Fruit fly (Drosophila melanogaster) whole organism, embryonic: Measurements from ENCODE around the gene apolpp.

Experiments used
- Asciz ChIP-seq: fragments of 200-800 bp; sonication (Bioruptor generic); optimal IDR thresholded peaks from 2 replicates; lab custom pipeline; 2017; ENCODE audit warnings: missing biosample characterization, mild to moderate bottlenecking, missing genetic modification characterization, missing genetic modification reagents
- Awh ChIP-seq: fragments of 200-800 bp; sonication (Bioruptor generic); IDR thresholded peaks from 2 replicates; pipeline ENCODE4, ENCODE4 v1.3.6; 2022; ENCODE audit warnings: missing biosample characterization, missing genetic modification characterization
- CG10147 ChIP-seq: fragments of 200-800 bp; sonication (Bioruptor generic); optimal IDR thresholded peaks from 2 replicates; lab custom pipeline; 2019; ENCODE audit warnings: missing biosample characterization, mild to moderate bottlenecking, missing genetic modification characterization, moderate library complexity
- CG11093 ChIP-seq: fragments of 200-800 bp; sonication (Bioruptor generic); IDR thresholded peaks from 3 replicates; pipeline ENCODE4 v1.3.6; 2022; ENCODE audit warnings: missing biosample characterization, missing genetic modification characterization
- CG11504 ChIP-seq: fragments of 200-800 bp; sonication (Bioruptor generic); optimal IDR thresholded peaks from 3 replicates; lab custom pipeline; 2019; ENCODE audit warnings: missing biosample characterization, mild to moderate bottlenecking, missing genetic modification characterization, moderate library complexity
- CG11696 ChIP-seq: fragments of 200-800 bp; sonication (Bioruptor generic); IDR thresholded peaks from 2 replicates; pipeline ENCODE4 v1.3.6; 2022; ENCODE audit warnings: missing biosample characterization, missing genetic modification characterization
- CG12155 ChIP-seq: fragments of 200-800 bp; sonication (Bioruptor generic); optimal IDR thresholded peaks from 3 replicates; lab custom pipeline; 2016; ENCODE audit warnings: missing biosample characterization, missing genetic modification characterization
- CG13287 ChIP-seq: fragments of 200-800 bp; sonication (Bioruptor generic); IDR thresholded peaks from 2 replicates; pipeline ENCODE4 v1.3.6; 2022; ENCODE audit warnings: missing biosample characterization, missing genetic modification characterization; ENCODE audit not compliant: partially characterized antibody
- CG13624 ChIP-seq: fragments of 200-800 bp; sonication (Bioruptor generic); optimal IDR thresholded peaks from 2 replicates; lab custom pipeline; 2016; ENCODE audit warnings: missing biosample characterization, missing genetic modification characterization
- CG13775 ChIP-seq: fragments of 200-800 bp; sonication (Bioruptor generic); optimal IDR thresholded peaks from 3 replicates; lab custom pipeline; 2017; ENCODE audit warnings: missing biosample characterization, mild to moderate bottlenecking, missing genetic modification characterization
- CG14441 ChIP-seq: fragments of 200-800 bp; sonication (Bioruptor generic); IDR thresholded peaks from 2 replicates; pipeline ENCODE4 v1.3.6; 2022; ENCODE audit warnings: missing biosample characterization, missing genetic modification characterization
- CG15011 ChIP-seq: fragments of 200-800 bp; sonication (Bioruptor generic); optimal IDR thresholded peaks from 3 replicates; lab custom pipeline; 2018; ENCODE audit warnings: missing biosample characterization, mild to moderate bottlenecking, missing genetic modification characterization
- CG15269 ChIP-seq: fragments of 200-800 bp; sonication (Bioruptor generic); optimal IDR thresholded peaks from 2 replicates; lab custom pipeline; 2018; ENCODE audit warnings: missing biosample characterization, mild to moderate bottlenecking, missing genetic modification characterization, moderate library complexity
- CG15514 ChIP-seq: fragments of 200-800 bp; sonication (Bioruptor generic); optimal IDR thresholded peaks from 3 replicates; lab custom pipeline; 2017; ENCODE audit warnings: missing biosample characterization, missing genetic modification characterization, mild to moderate bottlenecking, moderate library complexity, missing genetic modification reagents
- CG17328 ChIP-seq: fragments of 200-800 bp; sonication (Bioruptor generic); IDR thresholded peaks from 2 replicates; pipeline ENCODE4 v1.3.6; 2022; ENCODE audit warnings: missing biosample characterization, missing genetic modification characterization
- CG2129 ChIP-seq: fragments of 200-800 bp; sonication (Bioruptor generic); IDR thresholded peaks from 2 replicates; pipeline ENCODE4 v1.3.6; 2022; ENCODE audit warnings: missing biosample characterization, missing genetic modification characterization; ENCODE audit not compliant: partially characterized antibody
- CG2202 ChIP-seq: fragments of 200-800 bp; sonication (Bioruptor generic); optimal IDR thresholded peaks from 2 replicates; lab custom pipeline; 2018; ENCODE audit warnings: missing biosample characterization, mild to moderate bottlenecking, missing genetic modification characterization
- CG31441 ChIP-seq: fragments of 200-800 bp; sonication (Bioruptor generic); IDR thresholded peaks from 2 replicates; pipeline ENCODE4 v1.3.6; 2022; ENCODE audit warnings: missing biosample characterization, missing genetic modification characterization
- CG4424 ChIP-seq: fragments of 200-800 bp; sonication (Bioruptor generic); optimal IDR thresholded peaks from 3 replicates; lab custom pipeline; 2016; ENCODE audit warnings: missing biosample characterization, missing genetic modification characterization
- CG6175 ChIP-seq: fragments of 200-800 bp; sonication (Bioruptor generic); IDR thresholded peaks from 3 replicates; pipeline ENCODE4 v1.3.6; 2022; ENCODE audit warnings: missing biosample characterization, missing genetic modification characterization
- CG6854 ChIP-seq: fragments of 200-800 bp; sonication (Bioruptor generic); optimal IDR thresholded peaks from 3 replicates; lab custom pipeline; 2017; ENCODE audit warnings: missing biosample characterization, mild to moderate bottlenecking, missing genetic modification characterization
- CG7786 ChIP-seq: fragments of 200-800 bp; sonication (Bioruptor generic); optimal IDR thresholded peaks from 2 replicates; lab custom pipeline; 2016; ENCODE audit warnings: missing biosample characterization, missing genetic modification characterization
- CG8089 ChIP-seq: fragments of 200-800 bp; sonication (Bioruptor generic); optimal IDR thresholded peaks from 3 replicates; lab custom pipeline; 2016; ENCODE audit warnings: missing biosample characterization, missing genetic modification characterization
- CG8281 ChIP-seq: fragments of 200-800 bp; sonication (Bioruptor generic); optimal IDR thresholded peaks from 2 replicates; lab custom pipeline; 2018; ENCODE audit warnings: missing biosample characterization, mild to moderate bottlenecking, missing genetic modification characterization, moderate library complexity
- CG8359 ChIP-seq: fragments of 200-800 bp; sonication (Bioruptor generic); optimal IDR thresholded peaks from 2 replicates; lab custom pipeline; 2017; ENCODE audit warnings: missing biosample characterization, mild to moderate bottlenecking, missing genetic modification characterization, borderline replicate concordance
- CG9876 ChIP-seq: fragments of 200-800 bp; sonication (Bioruptor generic); optimal IDR thresholded peaks from 2 replicates; lab custom pipeline; 2016; ENCODE audit warnings: missing biosample characterization, missing genetic modification characterization
- CG9932 ChIP-seq: fragments of 200-800 bp; sonication (Bioruptor generic); IDR thresholded peaks from 2 replicates; pipeline ENCODE4 v1.3.6; 2022; ENCODE audit warnings: missing biosample characterization, missing genetic modification characterization
- E2f2 ChIP-seq: fragments of 200-800 bp; sonication (Bioruptor generic); IDR thresholded peaks from 2 replicates; pipeline ENCODE4 v1.3.6; 2022; ENCODE audit warnings: missing biosample characterization, missing genetic modification characterization
- GATAe ChIP-seq: fragments of 200-800 bp; sonication (Bioruptor generic); conservative IDR thresholded peaks from 2 replicates; pipeline ENCODE4 v1.3.6; 2022; ENCODE audit warnings: missing biosample characterization, missing genetic modification characterization
- HmgZ ChIP-seq: fragments of 200-800 bp; sonication (Bioruptor generic); optimal IDR thresholded peaks from 2 replicates; lab custom pipeline; 2018; ENCODE audit warnings: missing biosample characterization, mild to moderate bottlenecking, missing genetic modification characterization
- Mrtf ChIP-seq: fragments of 200-800 bp; sonication (Bioruptor generic); IDR thresholded peaks from 3 replicates; pipeline ENCODE4 v1.3.6; 2022; ENCODE audit warnings: missing biosample characterization, missing genetic modification characterization
- Oli ChIP-seq: fragments of 200-800 bp; sonication (Bioruptor generic); optimal IDR thresholded peaks from 2 replicates; lab custom pipeline; 2018; ENCODE audit warnings: missing biosample characterization, mild to moderate bottlenecking, missing genetic modification characterization, moderate library complexity
- Opbp ChIP-seq: fragments of 200-800 bp; sonication (Bioruptor generic); IDR thresholded peaks from 3 replicates; pipeline ENCODE4 v1.3.6; 2022; ENCODE audit warnings: missing biosample characterization, missing genetic modification characterization; ENCODE audit not compliant: partially characterized antibody
- Pdp1 ChIP-seq, 2 experiments: fragments of 200-800 bp; sonication (Bioruptor generic); optimal IDR thresholded peaks; 3 replicates each; lab custom pipeline; 2016; ENCODE audit warnings: missing biosample characterization in 2 of 2, missing genetic modification characterization in 2 of 2, mild to moderate bottlenecking in 1 of 2, moderate library complexity in 1 of 2
- ap ChIP-seq: fragments of 200-800 bp; sonication (Bioruptor generic); IDR thresholded peaks from 2 replicates; pipeline ENCODE4 v1.3.6; 2022; ENCODE audit warnings: missing biosample characterization, missing genetic modification characterization
- ci ChIP-seq: fragments of 200-800 bp; sonication (Bioruptor generic); IDR thresholded peaks from 3 replicates; pipeline ENCODE4 v1.3.6; 2022; ENCODE audit warnings: missing biosample characterization, missing genetic modification characterization
- dmrt99B ChIP-seq: fragments of 200-800 bp; sonication (Bioruptor generic); optimal IDR thresholded peaks from 2 replicates; lab custom pipeline; 2018; ENCODE audit warnings: missing biosample characterization, mild to moderate bottlenecking, missing genetic modification characterization, moderate library complexity
- emc ChIP-seq: fragments of 200-800 bp; sonication (Bioruptor generic); optimal IDR thresholded peaks from 2 replicates; lab custom pipeline; 2016; ENCODE audit warnings: missing biosample characterization, missing genetic modification characterization
- her ChIP-seq: fragments of 200-800 bp; sonication (Bioruptor generic); optimal IDR thresholded peaks from 2 replicates; lab custom pipeline; 2016; ENCODE audit warnings: missing biosample characterization, missing genetic modification characterization
- insv ChIP-seq, 2 experiments: fragments of 200-800 bp; sonication (Bioruptor generic); optimal IDR thresholded peaks; 3 replicates each; lab custom pipeline; 2016 to 2018; ENCODE audit warnings: missing biosample characterization in 2 of 2, missing genetic modification characterization in 2 of 2
- kay ChIP-seq: fragments of 200-800 bp; sonication (Bioruptor generic); optimal IDR thresholded peaks from 2 replicates; lab custom pipeline; 2016; ENCODE audit warnings: missing biosample characterization, missing genetic modification characterization
- knrl ChIP-seq: fragments of 200-800 bp; sonication (Bioruptor generic); IDR thresholded peaks from 3 replicates; pipeline ENCODE4 v1.3.6; 2022; ENCODE audit warnings: missing biosample characterization, missing genetic modification characterization; ENCODE audit not compliant: partially characterized antibody
- nerfin-2 ChIP-seq: fragments of 200-800 bp; sonication (Bioruptor generic); IDR thresholded peaks from 2 replicates; pipeline ENCODE4 v1.3.6; 2022; ENCODE audit warnings: missing biosample characterization, missing genetic modification characterization; ENCODE audit not compliant: partially characterized antibody
- onecut ChIP-seq: fragments of 200-800 bp; sonication (Bioruptor generic); IDR thresholded peaks from 2 replicates; pipeline ENCODE4 v1.3.6; 2022; ENCODE audit warnings: missing biosample characterization, missing genetic modification characterization
- repo ChIP-seq: fragments of 200-800 bp; sonication (Bioruptor generic); optimal IDR thresholded peaks from 2 replicates; lab custom pipeline; 2016; ENCODE audit warnings: missing biosample characterization, missing genetic modification characterization
- scrt ChIP-seq: fragments of 200-800 bp; sonication (Bioruptor generic); optimal IDR thresholded peaks from 2 replicates; lab custom pipeline; 2018; ENCODE audit warnings: missing biosample characterization, mild to moderate bottlenecking, missing genetic modification characterization, moderate library complexity
- shn ChIP-seq: fragments of 200-800 bp; sonication (Bioruptor generic); optimal IDR thresholded peaks from 3 replicates; lab custom pipeline; 2016; ENCODE audit warnings: missing biosample characterization, missing genetic modification characterization
- sna ChIP-seq: fragments of 200-800 bp; sonication (Bioruptor generic); IDR thresholded peaks from 2 replicates; pipeline ENCODE4 v1.3.6; 2022; ENCODE audit warnings: missing biosample characterization, missing genetic modification characterization; ENCODE audit not compliant: partially characterized antibody
- twi ChIP-seq: fragments of 200-800 bp; optimal IDR thresholded peaks from 2 replicates; lab custom pipeline; 2019; ENCODE audit warnings: missing biosample characterization, mild to moderate bottlenecking, missing genetic modification characterization, moderate library complexity
- yki ChIP-seq: fragments of >200 bp; optimal IDR thresholded peaks from 3 replicates; lab custom pipeline; 2018
- zen2 ChIP-seq: fragments of 200-800 bp; sonication (Bioruptor generic); IDR thresholded peaks from 3 replicates; pipeline ENCODE4 v1.3.6; 2022; ENCODE audit warnings: missing biosample characterization, missing genetic modification characterization; ENCODE audit not compliant: partially characterized antibody

The apolpp gene

DNA sequence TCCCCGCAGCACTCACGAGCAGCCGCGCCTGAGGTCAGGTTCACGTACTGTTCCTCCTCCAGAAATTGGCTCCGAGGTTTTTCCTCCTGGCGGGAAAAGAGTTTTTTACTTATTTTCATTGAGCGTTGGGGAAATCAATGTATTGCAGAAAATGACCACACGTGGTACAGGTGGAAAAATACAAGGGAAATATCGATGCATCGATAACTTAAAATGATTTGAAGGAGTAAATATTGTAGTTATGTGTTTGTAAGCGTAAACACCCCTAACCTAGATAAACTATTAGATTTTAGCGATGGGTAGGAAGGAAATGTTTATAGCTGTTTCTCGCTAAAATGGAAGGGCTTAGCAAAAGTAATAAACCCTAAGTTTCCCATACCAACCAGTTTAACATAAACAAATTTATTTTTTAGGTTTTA lies 30.1 kb upstream of the apolpp start (continued):
- TF ChIP-seq sna (GFP tag; lab: Robert Waterston, UW), result peak; percentile 52; the same call in 1 of the 2 replicates
- no peak for TF ChIP-seq CG10147 (GFP tag; lab: Kevin White, UChicago)
- no peak for TF ChIP-seq CG6175 (GFP tag; lab: Robert Waterston, UW)
- peak; percentile 30 to 57 for TF ChIP-seq Pdp1 (GFP tag; optimal IDR thresholded peaks at IDR 0.05; lab: Kevin White, UChicago)
- TF ChIP-seq CG2129 (GFP tag; lab: Robert Waterston, UW), result no peak
- TF ChIP-seq repo (GFP tag; lab: Kevin White, UChicago), result no peak
- peak; percentile 33 for TF ChIP-seq CG9876
- no peak for TF ChIP-seq Oli (tag; lab: Kevin White, UChicago)
- no peak for TF ChIP-seq CG31441 (GFP tag; lab: Robert Waterston, UW)
- no peak; the same call in 2 of the 3 replicates for TF ChIP-seq ci (GFP tag; lab: Robert Waterston, UW)
- no peak for TF ChIP-seq CG15011 (GFP tag; lab: Kevin White, UChicago)
- no peak for TF ChIP-seq her (GFP tag; lab: Kevin White, UChicago)
- TF ChIP-seq onecut (GFP tag; lab: Robert Waterston, UW), result peak; percentile 37; the same call in 1 of the 2 replicates
- TF ChIP-seq CG7786 (GFP tag; lab: Kevin White, UChicago), result peak; percentile 55
- no peak for TF ChIP-seq ap
- TF ChIP-seq CG8089, result peak; percentile 11
- TF ChIP-seq dmrt99B (tag; lab: Kevin White, UChicago), result no peak
- TF ChIP-seq twi, result no peak
- no peak for TF ChIP-seq scrt (GFP tag; lab: Kevin White, UChicago)
- peak; percentile 70; the same call in 2 of the 3 replicates for TF ChIP-seq knrl (GFP tag; lab: Robert Waterston, UW)
- TF ChIP-seq shn (GFP tag; lab: Kevin White, UChicago), result peak; percentile 21
- no peak for TF ChIP-seq CG15269 (tag; lab: Kevin White, UChicago)
- no peak for TF ChIP-seq emc (GFP tag; lab: Kevin White, UChicago)
- no peak for TF ChIP-seq CG17328 (GFP tag; lab: Robert Waterston, UW)
- TF ChIP-seq CG6854 (GFP tag; lab: Kevin White, UChicago), result no peak
- no peak for TF ChIP-seq CG8359
- TF ChIP-seq CG4424 (GFP tag; lab: Kevin White, UChicago), result peak; percentile 27
- TF ChIP-seq CG12155, result no peak
- no peak for TF ChIP-seq CG15514 (GFP tag; lab: Kevin White, UChicago)
- no peak for TF ChIP-seq CG11696 (GFP tag; lab: Robert Waterston, UW)
- no peak for TF ChIP-seq CG9932
- peak; percentile 67 for TF ChIP-seq nerfin-2 (GFP tag; lab: Robert Waterston, UW)
- peak; percentile 75; the same call in 2 of the 3 replicates for TF ChIP-seq Opbp (GFP tag; lab: Robert Waterston, UW)
- no peak for TF ChIP-seq CG11093 (GFP tag; lab: Robert Waterston, UW)
- TF ChIP-seq CG14441 (GFP tag; lab: Robert Waterston, UW), result no peak
- no peak for TF ChIP-seq Awh
- peak; percentile 12 for TF ChIP-seq HmgZ (tag; lab: Kevin White, UChicago)
- no peak for TF ChIP-seq insv (GFP tag; optimal IDR thresholded peaks at IDR 0.05; lab: Kevin White, UChicago)
- TF ChIP-seq CG11504 (tag; lab: Kevin White, UChicago), result no peak
- no peak for TF ChIP-seq Asciz (GFP tag; lab: Kevin White, UChicago)
- TF ChIP-seq CG13775 (GFP tag; lab: Kevin White, UChicago), result no peak
- TF ChIP-seq GATAe (GFP tag; lab: Robert Waterston, UW), result no peak
- TF ChIP-seq Mrtf (GFP tag; lab: Robert Waterston, UW), result no peak
- no peak for TF ChIP-seq CG13624 (GFP tag; lab: Kevin White, UChicago)
- TF ChIP-seq kay (GFP tag; lab: Kevin White, UChicago), result no peak
- TF ChIP-seq yki (lab: Kevin White, UChicago), result no peak
- TF ChIP-seq E2f2 (GFP tag; lab: Robert Waterston, UW), result no peak
- no peak for TF ChIP-seq CG2202 (tag; lab: Kevin White, UChicago)
- peak; percentile 69 for TF ChIP-seq CG13287 (GFP tag; lab: Robert Waterston, UW)
- TF ChIP-seq CG8281 (tag; lab: Kevin White, UChicago), result no peak
- no peak; the same call in 2 of the 3 replicates for TF ChIP-seq zen2 (GFP tag; lab: Robert Waterston, UW)
